Worm (Caenorhabditis elegans) whole organism, L2 larva: ENCODE results near the gene sre-56.

Source experiments
- F13H6.1 ChIP-seq: sonication (generic microtip); optimal IDR thresholded peaks from 2 replicates; lab custom pipeline; 2016; ENCODE audit warnings: missing genetic modification characterization, missing compliant biosample characterization
- R02D3.7 ChIP-seq: fragments of 150-350 bp; optimal IDR thresholded peaks from 2 replicates; lab custom pipeline; 2014; ENCODE audit warnings: missing biosample characterization, missing genetic modification characterization
- ZK546.5 ChIP-seq: sonication (generic microtip); optimal IDR thresholded peaks from 2 replicates; lab custom pipeline; 2017; ENCODE audit warnings: missing biosample characterization, missing genetic modification characterization
- alr-1 ChIP-seq: fragments of 150-350 bp; optimal IDR thresholded peaks from 2 replicates; lab custom pipeline; 2014; ENCODE audit warnings: missing biosample characterization, missing genetic modification characterization
- ama-1 ChIP-seq: fragments of 150-350 bp; optimal IDR thresholded peaks from 2 replicates; lab custom pipeline; 2018; ENCODE audit warnings: inconsistent platforms
- ceh-16 ChIP-seq: fragments of 150-350 bp; optimal IDR thresholded peaks from 2 replicates; lab custom pipeline; 2014; ENCODE audit warnings: missing biosample characterization, missing genetic modification characterization
- crh-2 ChIP-seq: sonication (generic microtip); optimal IDR thresholded peaks from 2 replicates; lab custom pipeline; 2017; ENCODE audit warnings: missing biosample characterization, missing genetic modification characterization
- dmd-4 ChIP-seq: sonication (generic microtip); optimal IDR thresholded peaks from 2 replicates; lab custom pipeline; 2017; ENCODE audit warnings: missing biosample characterization, missing genetic modification characterization
- egl-27 ChIP-seq: sonication (generic microtip); optimal IDR thresholded peaks from 3 replicates; lab custom pipeline; 2017; ENCODE audit warnings: missing biosample characterization, missing genetic modification reagents, missing genetic modification characterization
- elt-1 ChIP-seq: fragments of 150-350 bp; optimal IDR thresholded peaks from 2 replicates; lab custom pipeline; 2014; ENCODE audit warnings: missing biosample characterization, missing genetic modification characterization
- elt-3 ChIP-seq: sonication (generic microtip); optimal IDR thresholded peaks from 2 replicates; lab custom pipeline; 2017; ENCODE audit warnings: missing biosample characterization, missing genetic modification characterization
- gmeb-1 ChIP-seq: fragments of 150-350 bp; optimal IDR thresholded peaks from 2 replicates; lab custom pipeline; 2014; ENCODE audit warnings: missing biosample characterization, missing genetic modification characterization
- lin-11 ChIP-seq: fragments of 150-350 bp; sonication (generic microtip); optimal IDR thresholded peaks from 2 replicates; lab custom pipeline; 2014; ENCODE audit warnings: missing biosample characterization, missing genetic modification characterization, inconsistent platforms, mixed read lengths
- lin-13 ChIP-seq: fragments of 150-350 bp; optimal IDR thresholded peaks from 2 replicates; lab custom pipeline; 2014; ENCODE audit warnings: missing biosample characterization, missing genetic modification reagents, missing genetic modification characterization
- lin-39 ChIP-seq: fragments of 150-350 bp; optimal IDR thresholded peaks from 2 replicates; lab custom pipeline; 2014; ENCODE audit warnings: missing biosample characterization, missing genetic modification reagents, missing genetic modification characterization
- lsy-2 ChIP-seq, 2 experiments: fragments of 150-350 bp in 1 of 2; sonication (generic microtip) in 1 of 2; optimal IDR thresholded peaks; 2 replicates each; lab custom pipeline; 2014 to 2017; ENCODE audit warnings: missing biosample characterization in 2 of 2, missing genetic modification characterization in 2 of 2
- mab-5 ChIP-seq: fragments of 150-350 bp; optimal IDR thresholded peaks from 2 replicates; lab custom pipeline; 2014; ENCODE audit warnings: missing biosample characterization, missing genetic modification characterization
- mbf-1 ChIP-seq: sonication (generic microtip); optimal IDR thresholded peaks from 2 replicates; lab custom pipeline; 2017; ENCODE audit warnings: missing biosample characterization, missing genetic modification characterization
- mdl-1 ChIP-seq, 2 experiments: fragments of 150-350 bp in 1 of 2; sonication (generic microtip) in 1 of 2; optimal IDR thresholded peaks; 2 replicates each; lab custom pipeline; 2017; ENCODE audit warnings: missing biosample characterization in 2 of 2, missing genetic modification characterization in 2 of 2
- nhr-129 ChIP-seq: fragments of 150-350 bp; optimal IDR thresholded peaks from 2 replicates; lab custom pipeline; 2014; ENCODE audit warnings: missing biosample characterization, missing genetic modification characterization
- nhr-25 ChIP-seq: fragments of 150-350 bp; sonication (generic microtip); optimal IDR thresholded peaks from 3 replicates; lab custom pipeline; 2014; ENCODE audit warnings: missing biosample characterization, missing genetic modification characterization
- nhr-6 ChIP-seq: fragments of 150-350 bp; optimal IDR thresholded peaks from 2 replicates; lab custom pipeline; 2014; ENCODE audit warnings: missing biosample characterization, missing genetic modification characterization
- nhr-77 ChIP-seq: fragments of 150-350 bp; optimal IDR thresholded peaks from 2 replicates; lab custom pipeline; 2014; ENCODE audit warnings: missing biosample characterization, missing genetic modification characterization
- peb-1 ChIP-seq: fragments of 150-350 bp; optimal IDR thresholded peaks from 2 replicates; lab custom pipeline; 2014; ENCODE audit warnings: missing biosample characterization, missing genetic modification characterization
- sem-4 ChIP-seq: fragments of 150-350 bp; optimal IDR thresholded peaks from 2 replicates; lab custom pipeline; 2014; ENCODE audit warnings: missing biosample characterization, missing genetic modification reagents, missing genetic modification characterization
- skn-1 ChIP-seq: sonication (generic microtip); optimal IDR thresholded peaks from 2 replicates; lab custom pipeline; 2017; ENCODE audit warnings: missing biosample characterization, missing genetic modification characterization
- sma-3 ChIP-seq: sonication (generic microtip); optimal IDR thresholded peaks from 2 replicates; lab custom pipeline; 2016; ENCODE audit warnings: missing genetic modification reagents, missing genetic modification characterization, missing compliant biosample characterization
- sma-9 ChIP-seq, 2 experiments: fragments of 150-350 bp in 1 of 2; sonication (generic microtip) in 1 of 2; optimal IDR thresholded peaks; 2 replicates each; lab custom pipeline; 2014 to 2016; ENCODE audit warnings: missing genetic modification characterization in 2 of 2, mild to moderate bottlenecking in 1 of 2, missing biosample characterization in 1 of 2, missing compliant biosample characterization in 1 of 2, missing genetic modification reagents in 1 of 2, moderate library complexity in 1 of 2
- snpc-4 ChIP-seq: fragments of 150-350 bp; optimal IDR thresholded peaks from 2 replicates; lab custom pipeline; 2014; ENCODE audit warnings: missing biosample characterization, missing genetic modification characterization
- unc-39 ChIP-seq: fragments of 150-350 bp; optimal IDR thresholded peaks from 2 replicates; lab custom pipeline; 2014; ENCODE audit warnings: missing biosample characterization, missing genetic modification characterization
- unc-55 ChIP-seq: fragments of 150-350 bp; sonication (generic microtip); optimal IDR thresholded peaks from 3 replicates; lab custom pipeline; 2014; ENCODE audit warnings: missing biosample characterization, missing genetic modification reagents, missing genetic modification characterization
- ztf-4 ChIP-seq: fragments of 150-350 bp; optimal IDR thresholded peaks from 2 replicates; lab custom pipeline; 2014; ENCODE audit warnings: missing biosample characterization, missing genetic modification characterization

The sre-56 gene

DNA sequence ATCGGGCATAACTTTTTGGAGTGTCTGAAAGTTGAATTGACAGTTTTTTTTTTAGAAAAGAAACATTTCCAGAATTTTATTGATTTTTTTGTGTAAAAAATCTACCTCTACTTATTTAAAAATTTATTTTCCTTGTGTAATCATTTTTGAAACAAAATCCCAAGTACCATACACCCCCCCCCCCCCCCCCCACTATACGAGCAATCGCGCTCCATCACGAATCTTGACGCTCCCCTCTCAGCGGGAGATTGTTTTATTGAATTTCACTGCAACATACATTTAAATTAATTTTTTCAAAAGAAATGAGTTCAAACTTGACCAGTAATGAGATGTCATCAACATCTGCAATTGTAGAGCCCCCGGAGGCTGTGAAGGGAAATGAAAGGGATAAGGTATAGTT lies 15.4 kb downstream of the sre-56 start, which contains the start of gene sop-2:
TSS of gene sop-2 (plus strand) at position 301 of the 400 bp plus-strand sequence.
- TF ChIP-seq elt-3 (tag; lab: Kevin White, UChicago) = no peak
- no peak for TF ChIP-seq ztf-4 (tag; lab: Kevin White, UChicago)
- TF ChIP-seq, all 48 proteins: peak for 0

DNA sequence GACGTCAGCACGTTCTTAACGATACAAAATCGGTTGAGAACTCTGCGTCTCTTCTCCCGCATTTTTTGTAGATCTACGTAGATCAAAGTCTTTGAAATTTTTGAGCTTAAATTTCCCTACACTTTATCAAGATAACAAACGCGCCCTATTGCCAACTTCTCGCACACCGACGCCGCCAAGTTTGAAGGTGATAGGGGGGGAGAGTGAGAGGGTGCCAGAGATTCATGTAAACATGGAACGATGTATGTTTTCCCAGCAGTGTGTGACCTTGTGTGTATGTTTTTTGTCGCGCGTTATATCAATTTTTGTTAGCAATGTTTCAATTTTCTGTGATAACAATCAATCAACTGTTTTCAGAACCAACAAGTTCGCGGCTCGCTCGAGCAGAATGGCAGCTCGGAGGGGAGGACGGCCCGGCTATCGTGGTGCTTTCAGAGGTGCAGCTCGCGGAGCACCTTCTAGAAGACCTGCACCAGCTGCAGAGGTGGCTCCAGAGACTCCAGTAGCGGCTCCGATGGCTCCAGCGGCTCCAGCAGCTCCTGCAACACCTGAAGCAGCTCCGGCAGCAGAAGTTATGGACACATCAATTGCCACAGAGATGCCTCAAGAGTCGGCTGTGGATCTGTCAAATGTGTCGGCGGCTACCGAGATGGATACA lies 17.4 kb downstream of the sre-56 start:
- TF ChIP-seq ZK546.5 (tag; lab: Kevin White, UChicago) (no peak), unc-55 (GFP tag; lab: Kevin White, UChicago) (peak; percentile 24), nhr-129 (peak; percentile 28), nhr-25 (peak; percentile 17)
- TF ChIP-seq, all 48 proteins: peak for 3

DNA sequence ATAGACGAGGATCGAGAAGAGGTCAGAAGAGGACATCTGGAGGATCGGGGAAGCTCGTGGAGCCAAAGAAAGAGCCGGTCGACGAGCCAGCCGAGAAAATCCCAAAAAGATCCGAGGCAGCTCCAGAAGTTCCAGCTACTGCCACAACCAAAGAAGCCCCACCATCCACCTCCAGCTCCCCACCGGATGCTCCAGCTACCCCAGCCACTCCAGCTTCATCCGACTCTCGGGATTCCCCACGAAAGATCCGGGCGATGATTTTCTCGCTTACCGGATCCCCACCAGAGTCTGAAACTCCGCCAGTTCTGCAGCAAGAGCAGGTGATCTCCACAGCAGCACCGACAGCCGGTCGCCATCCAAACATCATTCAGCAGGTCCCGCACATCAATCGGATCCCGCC lies 18.7 kb downstream of the sre-56 start:
- no peak for TF ChIP-seq ztf-4 (tag; lab: Kevin White, UChicago)
- no peak for TF ChIP-seq ama-1 (lab: Kevin White, UChicago)
- no peak for TF ChIP-seq crh-2 (tag; lab: Kevin White, UChicago)
- TF ChIP-seq R02D3.7 (tag; lab: Kevin White, UChicago) = no peak
- TF ChIP-seq nhr-77 (tag; lab: Kevin White, UChicago) = no peak
- TF ChIP-seq ceh-16 (tag; lab: Kevin White, UChicago) = no peak
- TF ChIP-seq skn-1 = no peak
- no peak for TF ChIP-seq sma-3 (GFP tag; lab: Kevin White, UChicago)
- TF ChIP-seq nhr-6 (tag; lab: Kevin White, UChicago) = no peak
- TF ChIP-seq sem-4 (tag; lab: Kevin White, UChicago) = no peak
- no peak for TF ChIP-seq gmeb-1 (tag; lab: Kevin White, UChicago)
- no peak for TF ChIP-seq lin-39
- TF ChIP-seq mbf-1 (tag; lab: Kevin White, UChicago) = no peak
- no peak for TF ChIP-seq alr-1 (tag; lab: Kevin White, UChicago)

DNA sequence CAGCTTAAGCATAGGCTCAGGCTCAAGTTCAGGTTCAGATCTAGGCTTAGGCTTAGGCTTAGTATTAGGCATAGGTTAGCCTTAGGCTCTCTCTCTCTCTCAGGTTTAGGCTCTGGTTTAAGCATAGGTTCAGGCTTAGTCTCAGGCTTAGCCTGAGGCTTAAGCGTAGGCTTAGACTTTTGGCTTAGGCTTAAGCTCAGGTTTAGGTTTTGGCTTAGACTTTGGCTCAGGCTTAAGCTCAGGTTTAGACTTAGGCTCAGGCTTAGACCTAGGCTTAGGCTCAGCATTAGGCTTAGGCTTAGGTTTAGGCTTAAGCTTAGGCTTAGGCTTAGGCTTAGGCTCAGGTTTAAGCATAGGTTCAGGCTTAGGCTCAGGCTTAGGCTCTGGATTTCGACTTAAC lies 19.5 kb downstream of the sre-56 start:
- TF ChIP-seq skn-1 (no peak), mab-5 (tag; lab: Kevin White, UChicago) (no peak), nhr-77 (tag; lab: Kevin White, UChicago) (no peak), unc-39 (tag; lab: Kevin White, UChicago) (no peak), mbf-1 (tag; lab: Kevin White, UChicago) (no peak), snpc-4 (no peak), lin-39 (no peak), mdl-1 (tag; optimal IDR thresholded peaks at IDR 0.05; lab: Kevin White, UChicago) (no peak), peb-1 (tag; lab: Kevin White, UChicago) (no peak), lsy-2 (tag; optimal IDR thresholded peaks at IDR 0.05; lab: Kevin White, UChicago) (no peak), lin-13 (GFP tag; lab: Kevin White, UChicago) (no peak), nhr-129 (no peak), ama-1 (lab: Kevin White, UChicago) (no peak)

DNA sequence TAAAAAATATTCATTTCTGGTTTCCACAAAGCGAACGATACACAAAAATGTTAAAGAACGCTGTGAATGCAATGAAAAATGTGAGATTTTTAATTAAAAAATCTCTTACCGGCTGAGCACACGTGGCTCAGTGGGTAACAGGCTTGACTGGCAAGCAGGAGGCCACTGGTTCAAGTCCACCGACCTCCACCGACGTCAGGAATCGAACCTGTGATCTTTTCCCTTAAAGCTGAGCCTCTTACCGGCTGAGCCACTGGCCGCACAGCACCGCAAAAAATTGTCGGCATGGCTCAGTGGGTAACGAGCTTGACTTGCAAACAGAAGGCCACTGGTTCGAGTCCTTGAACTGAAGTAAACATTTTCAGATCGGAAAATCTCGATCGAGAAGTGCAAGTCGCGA lies 20.5 kb downstream of the sre-56 start, which contains the start of gene C44C11.6:
TSS of gene C44C11.6 (plus strand) at position 23 of the 400 bp plus-strand sequence.
- TF ChIP-seq lin-11 (tag; lab: Kevin White, UChicago) (no peak), nhr-129 (peak; percentile 11), F13H6.1 (tag; lab: Kevin White, UChicago) (peak; percentile 5), nhr-6 (tag; lab: Kevin White, UChicago) (no peak), unc-39 (tag; lab: Kevin White, UChicago) (no peak), elt-1 (tag; lab: Kevin White, UChicago) (no peak), dmd-4 (tag; lab: Kevin White, UChicago) (no peak), sma-9 (GFP tag; optimal IDR thresholded peaks at IDR 0.05; lab: Kevin White, UChicago) (no peak), sma-9 (tag; optimal IDR thresholded peaks at IDR 0.05; lab: Kevin White, UChicago) (no peak), egl-27 (no peak), mbf-1 (tag; lab: Kevin White, UChicago) (no peak)
